Fruit fly (Drosophila melanogaster): ENCODE results near the gene glo.

The glo gene

dm6 chr3R:11818930-11819639 lies at the start of gene glo, which contains the start of gene COX5A (continued):
- TF ChIP-seq CG11247 (GFP tag; IDR thresholded peaks at IDR 0.05) (peak; percentile 70), fd96Cb (tag; optimal IDR thresholded peaks at IDR 0.05) (peak; percentile 52), Hmr (GFP tag; optimal IDR thresholded peaks at IDR 0.05) (peak; percentile 78), wek (GFP tag; optimal IDR thresholded peaks at IDR 0.05) (peak; percentile 37), CG30431 (GFP tag; optimal IDR thresholded peaks at IDR 0.05) (no peak), amos (GFP tag; IDR thresholded peaks at IDR 0.05; ENCODE audit: partially characterized antibody) (peak; percentile 20; the same call in 1 of the 2 replicates), CG16813 (GFP tag; IDR thresholded peaks at IDR 0.05; ENCODE audit: partially characterized antibody) (0 out of 3 replicates have a peak, but pooled peaks have one; percentile 12), CG11456 (GFP tag; IDR thresholded peaks at IDR 0.05) (peak; percentile 86), CG17912 (GFP tag; optimal IDR thresholded peaks at IDR 0.05) (peak; percentile 57), PHDP (tag; optimal IDR thresholded peaks at IDR 0.05) (peak; percentile 67), Xbp1 (GFP tag; optimal IDR thresholded peaks at IDR 0.05) (peak; percentile 87), CG3163 (GFP tag; optimal IDR thresholded peaks at IDR 0.05) (peak; percentile 71), ro (GFP tag; IDR thresholded peaks at IDR 0.05) (no peak), Med (GFP tag) (peak; percentile 98), ftz-f1 (GFP tag; optimal IDR thresholded peaks at IDR 0.05) (peak; percentile 12), jumu (GFP tag; optimal IDR thresholded peaks at IDR 0.05) (peak; percentile 89), CG9609 (GFP tag; optimal IDR thresholded peaks at IDR 0.05) (peak; percentile 85), CG6791 (GFP tag; IDR thresholded peaks at IDR 0.05; ENCODE audit: partially characterized antibody) (no peak), so (GFP tag; IDR thresholded peaks at IDR 0.05) (0 out of 3 replicates have a peak, but pooled peaks have one; percentile 25), CG6272 (GFP tag; IDR thresholded peaks at IDR 0.05) (peak; percentile 62), CG32772 (GFP tag; IDR thresholded peaks at IDR 0.05) (peak; percentile 70), h (optimal IDR thresholded peaks at IDR 0.05) (no peak), insv (GFP tag; optimal IDR thresholded peaks at IDR 0.05) (peak in 1 of 2 experiments; percentile 13), lmd (GFP tag; IDR thresholded peaks at IDR 0.05) (peak; percentile 68), ems (GFP tag; optimal IDR thresholded peaks at IDR 0.05) (peak; percentile 84), CG4282 (GFP tag; optimal IDR thresholded peaks at IDR 0.05) (peak; percentile 83), CrebB (tag; optimal IDR thresholded peaks at IDR 0.05) (peak; percentile 20), CG4360 (GFP tag; IDR thresholded peaks at IDR 0.05) (no peak), Rx (GFP tag; IDR thresholded peaks at IDR 0.05) (peak; percentile 46; the same call in 1 of the 2 replicates), Sry-δ (GFP tag; optimal IDR thresholded peaks at IDR 0.05) (peak; percentile 71), ttk (GFP tag; IDR thresholded peaks at IDR 0.05) (peak; percentile 61), HLHmδ (GFP tag; optimal IDR thresholded peaks at IDR 0.05) (no peak), CG6175 (GFP tag; IDR thresholded peaks at IDR 0.05) (no peak), Mes4 (GFP tag; optimal IDR thresholded peaks at IDR 0.05) (peak; percentile 81), zf30C (GFP tag; optimal IDR thresholded peaks at IDR 0.05) (no peak), E2f1 (GFP tag; IDR thresholded peaks at IDR 0.05) (peak; percentile 39; the same call in 1 of the 2 replicates), CG11695 (GFP tag; IDR thresholded peaks at IDR 0.05) (peak; percentile 62; the same call in 2 of the 3 replicates), CG2889 (GFP tag; IDR thresholded peaks at IDR 0.05) (no peak), CG1647 (GFP tag; optimal IDR thresholded peaks at IDR 0.05) (peak; percentile 43), CG14050 (GFP tag; IDR thresholded peaks at IDR 0.05) (peak; percentile 73), Hmx (GFP tag; optimal IDR thresholded peaks at IDR 0.05) (peak; percentile 5), Tbp (GFP tag; optimal IDR thresholded peaks at IDR 0.05) (no peak), jigr1 (GFP tag; IDR thresholded peaks at IDR 0.05) (no peak), CG14965 (GFP tag; optimal IDR thresholded peaks at IDR 0.05; ENCODE audit: borderline replicate concordance) (no peak), Drgx (GFP tag; IDR thresholded peaks at IDR 0.05) (peak; percentile 64), tx (GFP tag; optimal IDR thresholded peaks at IDR 0.05) (peak; percentile 57), zen2 (GFP tag; IDR thresholded peaks at IDR 0.05; ENCODE audit: partially characterized antibody) (no peak), NfI (GFP tag; optimal IDR thresholded peaks at IDR 0.05) (peak; percentile 73), wdn (GFP tag; IDR thresholded peaks at IDR 0.05) (peak; percentile 59), sima (GFP tag; optimal IDR thresholded peaks at IDR 0.05) (peak; percentile 38), ind (GFP tag; optimal IDR thresholded peaks at IDR 0.05) (peak; percentile 84)
